Worm (Caenorhabditis elegans): ENCODE data around the gene col-36.

DNA sequence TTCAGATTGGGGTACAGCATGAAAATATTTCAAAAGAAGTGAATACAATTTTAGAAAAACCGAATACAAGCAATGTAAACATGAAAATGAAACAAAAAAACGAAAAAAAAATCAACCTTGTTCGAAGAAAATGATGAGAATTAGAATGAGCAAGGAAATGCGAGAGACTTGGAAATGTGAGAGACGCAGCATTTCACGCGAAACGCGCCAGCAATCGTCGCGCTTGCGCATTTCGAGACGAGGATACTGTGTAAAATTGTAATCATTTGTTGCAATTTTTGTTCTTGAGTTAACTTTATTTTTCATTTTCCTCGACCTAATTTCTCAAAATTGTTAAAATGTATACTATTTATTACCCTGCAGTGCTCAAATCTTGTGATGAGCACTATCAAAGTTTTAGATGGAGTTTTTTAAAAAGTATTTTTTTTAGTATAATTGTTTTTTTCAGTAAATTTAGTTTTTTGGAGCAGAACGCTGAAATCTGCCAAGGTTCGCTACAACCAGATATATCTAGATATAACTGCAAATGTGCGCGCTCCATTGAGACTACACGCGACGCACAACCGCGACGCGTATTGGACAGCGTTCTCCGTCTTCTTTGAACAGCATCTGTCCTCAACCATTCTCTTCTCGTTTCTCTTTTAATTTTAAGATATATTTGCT, 16.5 kb downstream of the col-36 start, which contains the start of gene fust-1:
- TF ChIP-seq pqm-1 (tag; optimal IDR thresholded peaks at IDR 0.05), result peak; percentile 13
- peak in 1 of 2 experiments; percentile 64 for TF ChIP-seq ZK546.5 (tag; optimal IDR thresholded peaks at IDR 0.05)
- TF ChIP-seq mdl-1 (tag; optimal IDR thresholded peaks at IDR 0.05), result peak in 1 of 2 experiments; percentile 68
- TF ChIP-seq unc-39 (tag; optimal IDR thresholded peaks at IDR 0.05), result no peak
- peak; percentile 87 for TF ChIP-seq saeg-2 (GFP tag; IDR thresholded peaks at IDR 0.05)
- TF ChIP-seq nhr-77 (tag; optimal IDR thresholded peaks at IDR 0.05), result peak; percentile 85
- TF ChIP-seq lin-13 (GFP tag; optimal IDR thresholded peaks at IDR 0.05), result peak; percentile 94
- TF ChIP-seq D1046.2 (GFP tag; IDR thresholded peaks at IDR 0.05), result peak; percentile 74; the same call in 1 of the 2 replicates
- TF ChIP-seq lin-1 (GFP tag; IDR thresholded peaks at IDR 0.05), result peak; percentile 89
- no peak for TF ChIP-seq aly-2 (tag; optimal IDR thresholded peaks at IDR 0.05)
- peak; percentile 90 for TF ChIP-seq dpl-1 (GFP tag; optimal IDR thresholded peaks at IDR 0.05)
- TF ChIP-seq nhr-41 (GFP tag; IDR thresholded peaks at IDR 0.05), result peak; percentile 61; the same call in 1 of the 2 replicates
- TF ChIP-seq zag-1 (tag; optimal IDR thresholded peaks at IDR 0.05), result peak; percentile 72
